Fruit fly (Drosophila melanogaster) Kc167 (cell line): Measurements from ENCODE around the gene CG8191.

ENCODE experiments used
- Myc ChIP-seq: fragments of >200 bp; optimal IDR thresholded peaks from 2 replicates; lab custom pipeline; 2017; ENCODE audit warnings: missing external identifiers
- psq ChIP-seq: fragments of >200 bp; optimal IDR thresholded peaks from 2 replicates; lab custom pipeline; 2017; ENCODE audit warnings: missing external identifiers
- ttk ChIP-seq: sonication (Bioruptor generic); optimal IDR thresholded peaks from 2 replicates; lab custom pipeline; 2017; ENCODE audit warnings: missing external identifiers

DNA sequence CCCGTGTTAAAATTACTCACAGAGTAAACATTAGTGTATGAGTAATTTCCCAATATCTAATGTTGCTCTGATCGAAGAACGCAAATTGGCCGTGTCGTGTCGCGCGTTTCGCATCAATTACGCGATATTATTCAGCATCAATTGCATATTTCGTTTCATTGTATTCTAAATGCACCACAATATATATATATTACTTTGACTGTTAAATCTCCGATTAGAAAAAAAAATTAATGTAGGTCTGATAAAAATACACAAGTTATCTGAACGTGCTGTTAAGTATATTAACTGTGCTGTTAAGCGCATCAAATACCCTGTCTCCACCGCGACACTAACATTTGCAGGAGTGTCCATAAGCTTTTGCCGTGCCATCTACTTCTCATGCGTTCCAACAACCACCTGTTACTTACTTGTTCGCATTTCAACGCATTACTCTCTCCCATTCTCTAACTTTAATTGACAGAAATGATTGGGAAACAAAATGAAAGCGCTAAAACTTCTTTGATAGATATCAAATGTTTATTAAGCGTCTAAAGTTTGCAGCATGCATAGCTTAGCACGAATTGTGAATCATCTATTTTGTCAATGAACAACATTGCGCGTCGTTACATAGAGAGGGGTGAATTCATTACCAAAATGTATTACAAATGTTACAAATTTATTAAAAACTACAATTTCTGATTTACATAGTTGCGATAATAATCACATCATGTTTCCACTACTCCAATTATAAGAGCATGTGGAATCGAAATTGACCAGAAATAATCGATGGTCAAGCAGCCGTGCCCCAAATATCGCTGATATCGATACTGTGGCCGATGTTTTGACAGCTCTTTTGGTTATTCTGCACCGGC, 28.7 kb downstream of the CG8191 start, which contains the start of the genes Graf and mRpL3:
- TF ChIP-seq psq (no peak), Myc (lab: Kevin White, UChicago) (no peak), ttk (lab: Kevin White, UChicago) (no peak)
